Fruit fly (Drosophila melanogaster) whole organism, prepupa: Measurements from ENCODE around the gene Ccdc114.

Source experiments
- Blimp-1 ChIP-seq: fragments of 200-800 bp; sonication (Bioruptor generic); optimal IDR thresholded peaks from 3 replicates; lab custom pipeline; 2017; ENCODE audit warnings: missing biosample characterization, missing genetic modification characterization, mild to moderate bottlenecking, moderate library complexity, missing genetic modification reagents
- CG10631 ChIP-seq: fragments of 200-800 bp; sonication (Bioruptor generic); optimal IDR thresholded peaks from 2 replicates; lab custom pipeline; 2016; ENCODE audit warnings: missing biosample characterization, missing genetic modification characterization
- CG10669 ChIP-seq: fragments of 200-800 bp; sonication (Bioruptor generic); optimal IDR thresholded peaks from 3 replicates; lab custom pipeline; 2018; ENCODE audit warnings: missing biosample characterization, mild to moderate bottlenecking, missing genetic modification characterization, moderate library complexity
- CG11294 ChIP-seq: fragments of 200-800 bp; sonication (Bioruptor generic); IDR thresholded peaks from 2 replicates; pipeline ENCODE4 v1.3.6; 2022; ENCODE audit warnings: missing biosample characterization, missing genetic modification characterization
- CG11762 ChIP-seq: fragments of 200-800 bp; sonication (Bioruptor generic); optimal IDR thresholded peaks from 3 replicates; lab custom pipeline; 2016; ENCODE audit warnings: missing biosample characterization, missing genetic modification characterization; ENCODE audit not compliant: insufficient read depth
- CG11902 ChIP-seq: fragments of 200-800 bp; sonication (Bioruptor generic); optimal IDR thresholded peaks from 3 replicates; lab custom pipeline; 2016; ENCODE audit warnings: missing biosample characterization, missing genetic modification characterization
- CG15336 ChIP-seq: fragments of 200-800 bp; sonication (Bioruptor generic); IDR thresholded peaks from 2 replicates; pipeline ENCODE4 v1.3.6; 2022; ENCODE audit warnings: missing biosample characterization, missing genetic modification characterization
- CG1621 ChIP-seq: fragments of 200-800 bp; sonication (Bioruptor generic); optimal IDR thresholded peaks from 3 replicates; lab custom pipeline; 2018; ENCODE audit warnings: missing biosample characterization, mild to moderate bottlenecking, missing genetic modification characterization
- CG16779 ChIP-seq: fragments of 200-800 bp; sonication (Bioruptor generic); optimal IDR thresholded peaks from 3 replicates; lab custom pipeline; 2017; ENCODE audit warnings: missing biosample characterization, mild to moderate bottlenecking, missing genetic modification characterization
- CG31627 ChIP-seq: fragments of 200-800 bp; sonication (Bioruptor generic); optimal IDR thresholded peaks from 3 replicates; lab custom pipeline; 2016; ENCODE audit warnings: missing biosample characterization, missing genetic modification characterization
- CG34406 ChIP-seq: fragments of 200-800 bp; sonication (Bioruptor generic); optimal IDR thresholded peaks from 3 replicates; lab custom pipeline; 2016; ENCODE audit warnings: missing biosample characterization, missing genetic modification characterization
- CG3919 ChIP-seq: fragments of 200-800 bp; sonication (Bioruptor generic); optimal IDR thresholded peaks from 3 replicates; lab custom pipeline; 2016; ENCODE audit warnings: missing biosample characterization, missing genetic modification characterization
- CG4318 ChIP-seq: fragments of 200-800 bp; sonication (Bioruptor generic); optimal IDR thresholded peaks from 3 replicates; lab custom pipeline; 2017; ENCODE audit warnings: missing biosample characterization, mild to moderate bottlenecking, missing genetic modification characterization
- CG6163 ChIP-seq: fragments of 200-800 bp; sonication (Bioruptor generic); IDR thresholded peaks from 3 replicates; pipeline ENCODE4 v1.3.6; 2022; ENCODE audit warnings: missing biosample characterization, missing genetic modification characterization
- CG6276 ChIP-seq: fragments of 200-800 bp; sonication (Bioruptor generic); optimal IDR thresholded peaks from 2 replicates; lab custom pipeline; 2017; ENCODE audit warnings: missing biosample characterization, mild to moderate bottlenecking, missing genetic modification characterization
- CG6792 ChIP-seq: fragments of 200-800 bp; sonication (Bioruptor generic); optimal IDR thresholded peaks from 3 replicates; lab custom pipeline; 2016; ENCODE audit warnings: missing biosample characterization, missing genetic modification characterization
- CG6808 ChIP-seq: fragments of 200-800 bp; sonication (Bioruptor generic); optimal IDR thresholded peaks from 3 replicates; lab custom pipeline; 2017; ENCODE audit warnings: missing biosample characterization, missing genetic modification characterization, mild to moderate bottlenecking, moderate library complexity, missing genetic modification reagents
- CG6854 ChIP-seq: fragments of 200-800 bp; sonication (Bioruptor generic); optimal IDR thresholded peaks from 2 replicates; lab custom pipeline; 2017; ENCODE audit warnings: missing biosample characterization, mild to moderate bottlenecking, missing genetic modification characterization
- CG7368 ChIP-seq: fragments of 200-800 bp; sonication (Bioruptor generic); optimal IDR thresholded peaks from 3 replicates; lab custom pipeline; 2016; ENCODE audit warnings: missing biosample characterization, missing genetic modification characterization
- CG8319 ChIP-seq: fragments of 200-800 bp; sonication (Bioruptor generic); optimal IDR thresholded peaks from 3 replicates; lab custom pipeline; 2016; ENCODE audit warnings: missing biosample characterization, missing genetic modification characterization
- CG9139 ChIP-seq: fragments of 200-800 bp; sonication (Bioruptor generic); optimal IDR thresholded peaks from 3 replicates; lab custom pipeline; 2017; ENCODE audit warnings: missing biosample characterization, mild to moderate bottlenecking, missing genetic modification characterization
- Eip75B ChIP-seq: fragments of 200-800 bp; sonication (Bioruptor generic); optimal IDR thresholded peaks from 3 replicates; lab custom pipeline; 2016; ENCODE audit warnings: missing biosample characterization, missing genetic modification characterization
- Eip78C ChIP-seq: fragments of 200-800 bp; sonication (Bioruptor generic); peaks from one replicate; lab custom pipeline; 2016; ENCODE audit warnings: missing biosample characterization, missing genetic modification characterization
- Eip93F ChIP-seq: fragments of 200-800 bp; sonication (Bioruptor generic); optimal IDR thresholded peaks from 2 replicates; lab custom pipeline; 2016; ENCODE audit warnings: missing biosample characterization, mild to moderate bottlenecking, missing genetic modification characterization
- Ets21C ChIP-seq: fragments of 200-800 bp; sonication (Bioruptor generic); optimal IDR thresholded peaks from 3 replicates; lab custom pipeline; 2016; ENCODE audit warnings: missing biosample characterization, missing genetic modification characterization
- Ets96B ChIP-seq: fragments of 200-800 bp; optimal IDR thresholded peaks from 2 replicates; lab custom pipeline; 2019; ENCODE audit warnings: missing biosample characterization, mild to moderate bottlenecking, missing genetic modification characterization, moderate library complexity
- Gug ChIP-seq: fragments of 200-800 bp; sonication (Bioruptor generic); IDR thresholded peaks from 2 replicates; pipeline ENCODE4 v1.3.6; 2022; ENCODE audit warnings: missing biosample characterization, missing genetic modification characterization
- Hr38 ChIP-seq: sonication (Bioruptor generic); optimal IDR thresholded peaks from 2 replicates; lab custom pipeline; 2016; ENCODE audit warnings: missing biosample characterization, missing genetic modification characterization
- Lpt ChIP-seq: fragments of 200-800 bp; sonication (Bioruptor generic); optimal IDR thresholded peaks from 3 replicates; lab custom pipeline; 2016; ENCODE audit warnings: missing biosample characterization, missing genetic modification characterization
- OdsH ChIP-seq: fragments of 200-800 bp; sonication (Bioruptor generic); optimal IDR thresholded peaks from 3 replicates; lab custom pipeline; 2016; ENCODE audit warnings: missing biosample characterization, missing genetic modification characterization
- Smox ChIP-seq: fragments of 200-800 bp; sonication (Bioruptor generic); optimal IDR thresholded peaks from 3 replicates; lab custom pipeline; 2016; ENCODE audit warnings: missing biosample characterization, missing genetic modification characterization
- Sox102F ChIP-seq: fragments of 200-800 bp; sonication (Bioruptor generic); optimal IDR thresholded peaks from 2 replicates; lab custom pipeline; 2016; ENCODE audit warnings: missing biosample characterization, mild to moderate bottlenecking, missing genetic modification characterization
- Sox14 ChIP-seq: fragments of 200-800 bp; sonication (Bioruptor generic); optimal IDR thresholded peaks from 3 replicates; lab custom pipeline; 2016; ENCODE audit warnings: missing biosample characterization, missing genetic modification characterization
- Sox15 ChIP-seq: fragments of 200-800 bp; sonication (Bioruptor generic); optimal IDR thresholded peaks from 3 replicates; lab custom pipeline; 2016; ENCODE audit warnings: missing biosample characterization, missing genetic modification characterization
- achi ChIP-seq: fragments of 200-800 bp; sonication (Bioruptor generic); optimal IDR thresholded peaks from 3 replicates; lab custom pipeline; 2016; ENCODE audit warnings: missing biosample characterization, missing genetic modification characterization
- acj6 ChIP-seq: fragments of 200-800 bp; sonication (Bioruptor generic); optimal IDR thresholded peaks from 3 replicates; lab custom pipeline; 2016; ENCODE audit warnings: missing biosample characterization, missing genetic modification characterization
- cyc ChIP-seq: fragments of 200-800 bp; sonication (Bioruptor generic); optimal IDR thresholded peaks from 3 replicates; lab custom pipeline; 2016; ENCODE audit warnings: missing biosample characterization, missing genetic modification characterization
- dac ChIP-seq: fragments of 200-800 bp; sonication (Bioruptor generic); optimal IDR thresholded peaks from 2 replicates; lab custom pipeline; 2017; ENCODE audit warnings: missing biosample characterization, mild to moderate bottlenecking, missing genetic modification characterization
- dsx ChIP-seq: fragments of 200-800 bp; optimal IDR thresholded peaks from 3 replicates; lab custom pipeline; 2019; ENCODE audit warnings: missing biosample characterization, mild to moderate bottlenecking, missing genetic modification characterization, moderate library complexity; ENCODE audit not compliant: poor library complexity, severe bottlenecking
- esn ChIP-seq: fragments of 200-800 bp; sonication (Bioruptor generic); optimal IDR thresholded peaks from 2 replicates; lab custom pipeline; 2016; ENCODE audit warnings: missing biosample characterization, mild to moderate bottlenecking, missing genetic modification characterization, moderate library complexity
- fd59A ChIP-seq: fragments of 200-800 bp; sonication (Bioruptor generic); optimal IDR thresholded peaks from 2 replicates; lab custom pipeline; 2017; ENCODE audit warnings: missing biosample characterization, mild to moderate bottlenecking, missing genetic modification characterization, missing genetic modification reagents
- fkh ChIP-seq: fragments of 200-800 bp; sonication (Bioruptor generic); optimal IDR thresholded peaks from 3 replicates; lab custom pipeline; 2017; ENCODE audit warnings: missing biosample characterization, mild to moderate bottlenecking, missing genetic modification characterization, moderate library complexity
- lz ChIP-seq: fragments of 200-800 bp; sonication (Bioruptor generic); optimal IDR thresholded peaks from 3 replicates; lab custom pipeline; 2016; ENCODE audit warnings: missing biosample characterization, missing genetic modification characterization
- net ChIP-seq: fragments of 200-800 bp; sonication (Bioruptor generic); optimal IDR thresholded peaks from 3 replicates; lab custom pipeline; 2016; ENCODE audit warnings: missing biosample characterization, missing genetic modification characterization
- salr ChIP-seq, 2 experiments: fragments of 200-800 bp; sonication (Bioruptor generic); optimal IDR thresholded peaks; 3 replicates each; lab custom pipeline; 2016 to 2018; ENCODE audit warnings: missing biosample characterization in 2 of 2, missing genetic modification characterization in 2 of 2, mild to moderate bottlenecking in 1 of 2
- spab ChIP-seq: fragments of 200-800 bp; sonication (Bioruptor generic); optimal IDR thresholded peaks from 2 replicates; lab custom pipeline; 2017; ENCODE audit warnings: missing biosample characterization, mild to moderate bottlenecking, missing genetic modification characterization, missing genetic modification reagents
- ss ChIP-seq, 2 experiments: fragments of 200-800 bp; sonication (Bioruptor generic); optimal IDR thresholded peaks; 2 replicates in 1 of 2; 3 replicates in 1 of 2; lab custom pipeline; 2017 to 2018; ENCODE audit warnings: mild to moderate bottlenecking in 2 of 2, missing biosample characterization in 2 of 2, missing genetic modification characterization in 2 of 2, moderate library complexity in 1 of 2
- svp ChIP-seq: fragments of 200-800 bp; sonication (Bioruptor generic); peaks from one replicate; lab custom pipeline; 2016; ENCODE audit warnings: missing biosample characterization, missing genetic modification characterization
- topi ChIP-seq: fragments of 200-800 bp; sonication (Bioruptor generic); optimal IDR thresholded peaks from 3 replicates; lab custom pipeline; 2016; ENCODE audit warnings: missing biosample characterization, missing genetic modification characterization

The Ccdc114 gene

dm6 chr3R:16655494-16656493 lies 31.3 kb upstream of the Ccdc114 start, which contains the start of gene modSP:
Gene modSP (minus strand): TSS chr3R:16655662.
- TF ChIP-seq CG34406: peak; percentile 37
- no peak for TF ChIP-seq Blimp-1 (GFP tag; lab: Kevin White, UChicago)
- peak; percentile 87 for TF ChIP-seq svp (GFP tag; lab: Kevin White, UChicago)
- TF ChIP-seq Lpt (GFP tag; lab: Kevin White, UChicago): peak; percentile 44
- TF ChIP-seq CG7368 (GFP tag; lab: Kevin White, UChicago): peak; percentile 18
- no peak for TF ChIP-seq CG4318 (GFP tag; lab: Kevin White, UChicago)
- TF ChIP-seq CG10669 (GFP tag; lab: Kevin White, UChicago): no peak
- peak; percentile 68 to 80 for TF ChIP-seq ss (GFP tag; optimal IDR thresholded peaks at IDR 0.05; lab: Kevin White, UChicago)
- peak; percentile 70 for TF ChIP-seq lz (GFP tag; lab: Kevin White, UChicago)
- TF ChIP-seq Sox15 (GFP tag; lab: Kevin White, UChicago): peak; percentile 29
- peak; percentile 57 for TF ChIP-seq CG1621 (tag; lab: Kevin White, UChicago)
- TF ChIP-seq CG6808: peak; percentile 59
- peak; percentile 59 for TF ChIP-seq CG6854 (GFP tag; lab: Kevin White, UChicago)
- no peak for TF ChIP-seq dac (GFP tag; lab: Kevin White, UChicago)
- no peak for TF ChIP-seq CG11294 (GFP tag; lab: Robert Waterston, UW)
- TF ChIP-seq CG9139 (GFP tag; lab: Kevin White, UChicago): peak; percentile 63
- no peak for TF ChIP-seq Ets96B
- peak; percentile 49 for TF ChIP-seq Smox
- peak; percentile 19 for TF ChIP-seq net (GFP tag; lab: Kevin White, UChicago)
- TF ChIP-seq OdsH (GFP tag; lab: Kevin White, UChicago): peak; percentile 47
- TF ChIP-seq fd59A (GFP tag; lab: Kevin White, UChicago): no peak
- peak; percentile 61 for TF ChIP-seq Eip75B
- TF ChIP-seq CG16779 (tag; lab: Kevin White, UChicago): no peak
- peak; percentile 13 for TF ChIP-seq CG10631 (GFP tag; lab: Kevin White, UChicago)
- TF ChIP-seq CG11902 (GFP tag; lab: Kevin White, UChicago): no peak
- TF ChIP-seq spab (GFP tag; lab: Kevin White, UChicago): no peak
- TF ChIP-seq Sox102F (GFP tag; lab: Kevin White, UChicago): peak; percentile 64
- TF ChIP-seq Gug (GFP tag; lab: Robert Waterston, UW): no peak; the same call in 1 of the 2 replicates
- TF ChIP-seq Eip93F (GFP tag; lab: Kevin White, UChicago): no peak
- peak; percentile 58 for TF ChIP-seq acj6 (GFP tag; lab: Kevin White, UChicago)
- peak; percentile 55 for TF ChIP-seq Sox14
- TF ChIP-seq CG8319: no peak
- TF ChIP-seq CG6276 (GFP tag; lab: Kevin White, UChicago): no peak
- peak in 1 of 2 experiments; percentile 15 for TF ChIP-seq salr (GFP tag; optimal IDR thresholded peaks at IDR 0.05; lab: Kevin White, UChicago)
- peak; percentile 31 for TF ChIP-seq CG6792 (GFP tag; lab: Kevin White, UChicago)
- TF ChIP-seq achi (GFP tag; lab: Kevin White, UChicago): peak; percentile 50
- peak; percentile 58 for TF ChIP-seq CG31627 (GFP tag; lab: Kevin White, UChicago)
- peak; percentile 68 for TF ChIP-seq esn (GFP tag; lab: Kevin White, UChicago)
- peak; percentile 35 for TF ChIP-seq topi (GFP tag; lab: Kevin White, UChicago)
- TF ChIP-seq CG15336 (GFP tag; lab: Robert Waterston, UW): peak; percentile 13; the same call in 1 of the 2 replicates
- peak; percentile 52 for TF ChIP-seq cyc (GFP tag; lab: Kevin White, UChicago)
- peak; percentile 53 for TF ChIP-seq CG3919 (GFP tag; lab: Kevin White, UChicago)
- TF ChIP-seq Hr38: no peak
- no peak for TF ChIP-seq CG11762
- peak; percentile 37 for TF ChIP-seq Ets21C (GFP tag; lab: Kevin White, UChicago)
- TF ChIP-seq fkh (GFP tag; lab: Kevin White, UChicago): peak; percentile 59
- TF ChIP-seq dsx (GFP tag; lab: Kevin White, UChicago): peak; percentile 20
- peak; percentile 63; the same call in 1 of the 3 replicates for TF ChIP-seq CG6163 (GFP tag; lab: Robert Waterston, UW)
- TF ChIP-seq Eip78C (GFP tag; lab: Kevin White, UChicago): peak; percentile 88
